Worm (Caenorhabditis elegans) whole organism, L4 larva: ENCODE data around the gene ifp-1.

ENCODE experiments used
- D1046.2 ChIP-seq: fragments of 200-800 bp; sonication (Bioruptor generic); IDR thresholded peaks from 2 replicates; pipeline ENCODE4 v1.3.6; 2022; ENCODE audit warnings: missing genetic modification characterization, missing compliant biosample characterization
- F10B5.3 ChIP-seq: sonication (generic microtip); optimal IDR thresholded peaks from 2 replicates; lab custom pipeline; 2016; ENCODE audit warnings: mild to moderate bottlenecking, missing genetic modification characterization, missing compliant biosample characterization
- F26F4.8 ChIP-seq: fragments of 200-800 bp; sonication (Bioruptor generic); conservative IDR thresholded peaks from 2 replicates; pipeline ENCODE4 v1.3.6; 2022; ENCODE audit warnings: missing genetic modification characterization, missing compliant biosample characterization
- F49E8.2 ChIP-seq: sonication (generic microtip); optimal IDR thresholded peaks from 2 replicates; lab custom pipeline; 2016; ENCODE audit warnings: missing compliant biosample characterization, mild to moderate bottlenecking, missing genetic modification characterization, borderline replicate concordance
- T26A8.4 ChIP-seq: fragments of 200-800 bp; sonication (Bioruptor generic); IDR thresholded peaks from 2 replicates; pipeline ENCODE4 v1.3.6; 2022; ENCODE audit warnings: missing genetic modification characterization, missing compliant biosample characterization
- Y105C5A.15 ChIP-seq: fragments of 200-800 bp; sonication (Bioruptor generic); IDR thresholded peaks from 2 replicates; pipeline ENCODE4 v1.3.6; 2022; ENCODE audit warnings: missing genetic modification characterization, missing compliant biosample characterization
- Y5F2A.4 ChIP-seq: fragments of 200-800 bp; sonication (Bioruptor generic); optimal IDR thresholded peaks from 2 replicates; lab custom pipeline; 2018; ENCODE audit warnings: mild to moderate bottlenecking, missing genetic modification characterization, missing compliant biosample characterization
- ama-1 ChIP-seq: fragments of 150-350 bp; optimal IDR thresholded peaks from 2 replicates; lab custom pipeline; 2014; ENCODE audit warnings: inconsistent platforms, mixed read lengths
- ceh-62 ChIP-seq: sonication (generic microtip); optimal IDR thresholded peaks from 2 replicates; lab custom pipeline; 2017; ENCODE audit warnings: missing biosample characterization, missing genetic modification characterization
- ctbp-1 ChIP-seq: fragments of 200-800 bp; sonication (Bioruptor generic); IDR thresholded peaks from 2 replicates; pipeline ENCODE4 v1.3.6; 2022; ENCODE audit warnings: missing genetic modification reagents, missing genetic modification characterization, missing compliant biosample characterization
- daf-12 ChIP-seq: fragments of 150-350 bp; optimal IDR thresholded peaks from 2 replicates; lab custom pipeline; 2014; ENCODE audit warnings: missing biosample characterization, missing genetic modification reagents, missing genetic modification characterization
- daf-16 ChIP-seq, 3 experiments: sonication (generic microtip); optimal IDR thresholded peaks; 2 replicates each; lab custom pipeline; 2016 to 2017; ENCODE audit warnings: missing genetic modification characterization in 3 of 3, missing genetic modification reagents in 3 of 3, mild to moderate bottlenecking in 2 of 3, missing compliant biosample characterization in 2 of 3, missing biosample characterization in 1 of 3, moderate library complexity in 1 of 3
- daf-19 ChIP-seq: fragments of 200-800 bp; sonication (Bioruptor generic); conservative IDR thresholded peaks from 2 replicates; pipeline ENCODE4 v1.3.6; 2022; ENCODE audit warnings: missing genetic modification characterization, missing compliant biosample characterization
- dmd-8 ChIP-seq: fragments of 200-800 bp; sonication (Bioruptor generic); IDR thresholded peaks from 2 replicates; pipeline ENCODE4 v1.3.6; 2022; ENCODE audit warnings: missing genetic modification characterization, missing compliant biosample characterization
- dmd-9 ChIP-seq: fragments of 200-800 bp; sonication (Bioruptor generic); IDR thresholded peaks from 2 replicates; pipeline ENCODE4 v1.3.6; 2022; ENCODE audit warnings: missing genetic modification reagents, missing genetic modification characterization, missing compliant biosample characterization
- duxl-1 ChIP-seq: sonication (generic microtip); optimal IDR thresholded peaks from 2 replicates; lab custom pipeline; 2016; ENCODE audit warnings: mild to moderate bottlenecking, missing genetic modification characterization, moderate library complexity, missing compliant biosample characterization; ENCODE audit not compliant: poor library complexity
- dve-1 ChIP-seq: sonication (generic microtip); optimal IDR thresholded peaks from 2 replicates; lab custom pipeline; 2017; ENCODE audit warnings: antibody characterized with exemption, mild to moderate bottlenecking, missing genetic modification characterization, missing compliant biosample characterization; ENCODE audit not compliant: insufficient read depth
- egl-27 ChIP-seq: sonication (generic microtip); optimal IDR thresholded peaks from 3 replicates; lab custom pipeline; 2017; ENCODE audit warnings: missing biosample characterization, missing genetic modification reagents, missing genetic modification characterization
- fos-1 ChIP-seq: fragments of 150-350 bp; optimal IDR thresholded peaks from 2 replicates; lab custom pipeline; 2014; ENCODE audit warnings: missing biosample characterization, missing genetic modification characterization
- gei-8 ChIP-seq: fragments of 200-800 bp; sonication (Bioruptor generic); optimal IDR thresholded peaks from 2 replicates; lab custom pipeline; 2018; ENCODE audit warnings: mild to moderate bottlenecking, missing genetic modification characterization, missing compliant biosample characterization
- hlh-11 ChIP-seq: fragments of 200-800 bp; sonication (Bioruptor generic); optimal IDR thresholded peaks from 2 replicates; lab custom pipeline; 2018; ENCODE audit warnings: mild to moderate bottlenecking, missing genetic modification characterization, missing compliant biosample characterization
- hlh-30 ChIP-seq: sonication (generic microtip); optimal IDR thresholded peaks from 2 replicates; lab custom pipeline; 2017; ENCODE audit warnings: antibody characterized with exemption, mild to moderate bottlenecking, missing genetic modification characterization, missing compliant biosample characterization; ENCODE audit not compliant: insufficient read depth
- hmg-1.1 ChIP-seq: fragments of 200-800 bp; sonication (Bioruptor generic); IDR thresholded peaks from 2 replicates; pipeline ENCODE4 v1.3.6; 2022; ENCODE audit warnings: missing genetic modification reagents, missing genetic modification characterization, missing compliant biosample characterization
- lin-13 ChIP-seq: fragments of 150-350 bp; optimal IDR thresholded peaks from 2 replicates; lab custom pipeline; 2014; ENCODE audit warnings: missing biosample characterization, missing genetic modification reagents, missing genetic modification characterization
- lin-29 ChIP-seq: fragments of 200-800 bp; sonication (Bioruptor generic); IDR thresholded peaks from 2 replicates; pipeline ENCODE4 v1.3.6; 2022; ENCODE audit warnings: missing genetic modification reagents, missing genetic modification characterization, missing compliant biosample characterization
- lin-39 ChIP-seq: fragments of 150-350 bp; optimal IDR thresholded peaks from 2 replicates; lab custom pipeline; 2014; ENCODE audit warnings: missing biosample characterization, missing genetic modification reagents, missing genetic modification characterization
- lir-3 ChIP-seq: sonication (generic microtip); optimal IDR thresholded peaks from 2 replicates; lab custom pipeline; 2016; ENCODE audit warnings: mild to moderate bottlenecking, missing genetic modification characterization, missing compliant biosample characterization
- madf-5 ChIP-seq, 2 experiments: fragments of 200-800 bp; sonication (Bioruptor generic); IDR thresholded peaks; 2 replicates each; pipeline ENCODE4 v1.3.6; 2022; ENCODE audit warnings: missing compliant biosample characterization in 2 of 2, missing genetic modification characterization in 2 of 2
- mdl-1 ChIP-seq, 2 experiments: fragments of 150-350 bp in 1 of 2; sonication (generic microtip) in 1 of 2; optimal IDR thresholded peaks; 2 replicates each; lab custom pipeline; 2014 to 2017; ENCODE audit warnings: missing biosample characterization in 2 of 2, missing genetic modification characterization in 2 of 2
- mxl-2 ChIP-seq: fragments of 200-800 bp; sonication (Bioruptor generic); conservative IDR thresholded peaks from 2 replicates; pipeline ENCODE4 v1.3.6; 2022; ENCODE audit warnings: missing genetic modification reagents, missing genetic modification characterization, missing compliant biosample characterization
- nhr-10 ChIP-seq: fragments of 150-350 bp; optimal IDR thresholded peaks from 2 replicates; lab custom pipeline; 2014; ENCODE audit warnings: missing biosample characterization, missing genetic modification characterization
- nhr-102 ChIP-seq: sonication (generic microtip); optimal IDR thresholded peaks from 2 replicates; lab custom pipeline; 2016; ENCODE audit warnings: mild to moderate bottlenecking, missing genetic modification characterization, moderate library complexity, missing compliant biosample characterization
- nhr-28 ChIP-seq: fragments of 150-350 bp; optimal IDR thresholded peaks from 2 replicates; lab custom pipeline; 2014; ENCODE audit warnings: missing biosample characterization, missing genetic modification characterization
- nhr-41 ChIP-seq: fragments of 200-800 bp; sonication (Bioruptor generic); IDR thresholded peaks from 2 replicates; pipeline ENCODE4 v1.3.6; 2022; ENCODE audit warnings: missing genetic modification reagents, missing genetic modification characterization, missing compliant biosample characterization
- nhr-76 ChIP-seq: fragments of 150-350 bp; optimal IDR thresholded peaks from 2 replicates; lab custom pipeline; 2014; ENCODE audit warnings: missing biosample characterization, missing genetic modification characterization
- nhr-77 ChIP-seq: fragments of 150-350 bp; optimal IDR thresholded peaks from 2 replicates; lab custom pipeline; 2014; ENCODE audit warnings: missing biosample characterization, missing genetic modification characterization
- php-3 ChIP-seq: fragments of 200-800 bp; sonication (Bioruptor generic); IDR thresholded peaks from 2 replicates; pipeline ENCODE4 v1.3.6; 2022; ENCODE audit warnings: missing genetic modification reagents, missing genetic modification characterization, missing compliant biosample characterization
- sdz-12 ChIP-seq: fragments of 200-800 bp; sonication (Bioruptor generic); optimal IDR thresholded peaks from 2 replicates; lab custom pipeline; 2018; ENCODE audit warnings: mild to moderate bottlenecking, missing genetic modification characterization, missing compliant biosample characterization
- snpc-4 ChIP-seq: fragments of 150-350 bp; optimal IDR thresholded peaks from 2 replicates; lab custom pipeline; 2014; ENCODE audit warnings: missing biosample characterization, missing genetic modification characterization
- spr-3 ChIP-seq: fragments of 200-800 bp; sonication (Bioruptor generic); optimal IDR thresholded peaks from 2 replicates; lab custom pipeline; 2018; ENCODE audit warnings: mild to moderate bottlenecking, missing genetic modification characterization, missing compliant biosample characterization
- tag-97 ChIP-seq: fragments of 200-800 bp; sonication (Bioruptor generic); IDR thresholded peaks from 2 replicates; pipeline ENCODE4 v1.3.6; 2022; ENCODE audit warnings: missing genetic modification characterization, missing compliant biosample characterization
- unc-130 ChIP-seq: sonication (generic microtip); optimal IDR thresholded peaks from 2 replicates; lab custom pipeline; 2016; ENCODE audit warnings: missing genetic modification reagents, missing genetic modification characterization, missing compliant biosample characterization
- unc-62 ChIP-seq, 3 experiments: fragments of 150-350 bp in 1 of 3; sonication (generic microtip); optimal IDR thresholded peaks in 2 of 3; peaks in 1 of 3; 1 replicate in 1 of 3; 2 replicates in 2 of 3; lab custom pipeline; 2014 to 2017; ENCODE audit warnings: missing biosample characterization in 3 of 3, missing genetic modification characterization in 3 of 3, missing genetic modification reagents in 3 of 3, missing genotype in 1 of 3
- zag-1 ChIP-seq: fragments of 150-350 bp; optimal IDR thresholded peaks from 2 replicates; lab custom pipeline; 2014; ENCODE audit warnings: missing biosample characterization, missing genetic modification characterization
- ztf-11 ChIP-seq: fragments of 150-350 bp; optimal IDR thresholded peaks from 2 replicates; lab custom pipeline; 2014; ENCODE audit warnings: missing biosample characterization, missing genetic modification characterization

ifp-1 gene

DNA sequence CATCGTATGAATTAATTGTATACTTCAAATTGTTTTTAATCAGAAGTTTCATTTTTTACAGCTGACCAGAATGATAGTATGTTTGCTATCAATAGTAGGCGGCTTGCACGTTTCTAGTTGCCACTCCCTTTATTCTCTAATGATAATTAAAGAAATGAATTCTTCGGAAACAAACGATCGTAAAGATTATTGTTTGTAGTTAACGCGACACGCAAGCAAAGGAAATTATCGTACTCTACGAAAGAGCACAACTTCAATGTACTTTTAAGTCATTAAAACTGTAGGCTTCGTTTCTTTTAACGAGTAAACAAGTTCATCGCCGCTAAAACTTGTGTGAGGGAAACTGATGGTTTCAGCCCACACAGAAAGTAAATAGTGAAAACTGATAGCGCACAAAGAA, 542 bp downstream of the ifp-1 start (continued):
- TF ChIP-seq nhr-76 (tag; lab: Kevin White, UChicago) (no peak), D1046.2 (GFP tag; lab: Robert Waterston, UW) (no peak), nhr-10 (tag; lab: Kevin White, UChicago) (peak; percentile 23), fos-1 (tag; lab: Kevin White, UChicago) (no peak), ztf-11 (tag; lab: Kevin White, UChicago) (no peak), nhr-102 (tag; lab: Kevin White, UChicago) (no peak), sdz-12 (GFP tag; lab: Kevin White, UChicago) (no peak), mdl-1 (tag; optimal IDR thresholded peaks at IDR 0.05; lab: Kevin White, UChicago) (no peak), ctbp-1 (GFP tag; lab: Robert Waterston, UW) (no peak), gei-8 (GFP tag; lab: Kevin White, UChicago) (no peak), hmg-1.1 (GFP tag; lab: Robert Waterston, UW) (no peak), nhr-28 (tag; lab: Kevin White, UChicago) (peak; percentile 90), nhr-77 (tag; lab: Kevin White, UChicago) (peak; percentile 1), ama-1 (lab: Kevin White, UChicago) (no peak), php-3 (GFP tag; lab: Robert Waterston, UW) (peak; percentile 77; the same call in 1 of the 2 replicates), hlh-30 (tag; lab: Kevin White, UChicago) (no peak), unc-130 (no peak), dve-1 (tag; lab: Kevin White, UChicago) (peak; percentile 51), T26A8.4 (GFP tag; lab: Robert Waterston, UW) (no peak), Y5F2A.4 (GFP tag; lab: Kevin White, UChicago) (no peak), lin-13 (GFP tag; lab: Kevin White, UChicago) (no peak), ceh-62 (no peak), nhr-41 (no peak), F49E8.2 (no peak), hlh-11 (peak; percentile 45)

DNA sequence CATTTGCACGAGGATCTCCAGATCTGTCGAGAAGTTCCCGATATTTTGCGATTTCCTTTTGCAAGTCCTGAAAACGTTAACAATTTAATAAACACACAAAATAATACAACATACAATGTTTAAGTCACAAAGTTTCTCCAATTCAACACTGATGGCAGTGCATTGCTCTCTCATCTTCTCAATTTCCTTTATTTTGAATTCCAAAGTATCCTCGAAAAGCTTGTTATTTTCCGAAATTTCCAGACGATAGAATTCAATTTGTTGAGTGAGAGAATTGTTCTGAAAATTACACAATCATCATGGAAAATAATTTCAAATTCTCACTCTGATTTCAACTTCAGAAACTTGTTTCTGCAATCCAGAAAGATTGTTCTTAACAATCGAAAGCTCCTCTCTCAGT, 2.0 kb downstream of the ifp-1 start:
- TF ChIP-seq zag-1 (tag; lab: Kevin White, UChicago), result no peak
- no peak for TF ChIP-seq spr-3 (GFP tag; lab: Kevin White, UChicago)
- TF ChIP-seq F10B5.3 (tag; lab: Kevin White, UChicago), result no peak
- TF ChIP-seq F49E8.2, result no peak
- TF ChIP-seq egl-27 (tag; lab: Kevin White, UChicago), result no peak
- no peak for TF ChIP-seq ama-1 (lab: Kevin White, UChicago)
- TF ChIP-seq tag-97 (GFP tag; lab: Robert Waterston, UW), result 0 out of 2 replicates have a peak, but pooled peaks have one; percentile 54
- no peak for TF ChIP-seq lin-29 (GFP tag; lab: Robert Waterston, UW)
- no peak for TF ChIP-seq F26F4.8 (GFP tag; lab: Robert Waterston, UW)
- TF ChIP-seq daf-12 (tag; lab: Kevin White, UChicago), result no peak
- TF ChIP-seq unc-62 (GFP tag; optimal IDR thresholded peaks at IDR 0.05 in 1 of 2; lab: Kevin White, UChicago), result peak in 1 of 2 experiments; percentile 91
- no peak for TF ChIP-seq unc-62 (tag; optimal IDR thresholded peaks at IDR 0.05; lab: Kevin White, UChicago)
- TF ChIP-seq mdl-1 (tag; optimal IDR thresholded peaks at IDR 0.05; lab: Kevin White, UChicago), result no peak
- TF ChIP-seq, all 104 proteins: peak for 2

DNA sequence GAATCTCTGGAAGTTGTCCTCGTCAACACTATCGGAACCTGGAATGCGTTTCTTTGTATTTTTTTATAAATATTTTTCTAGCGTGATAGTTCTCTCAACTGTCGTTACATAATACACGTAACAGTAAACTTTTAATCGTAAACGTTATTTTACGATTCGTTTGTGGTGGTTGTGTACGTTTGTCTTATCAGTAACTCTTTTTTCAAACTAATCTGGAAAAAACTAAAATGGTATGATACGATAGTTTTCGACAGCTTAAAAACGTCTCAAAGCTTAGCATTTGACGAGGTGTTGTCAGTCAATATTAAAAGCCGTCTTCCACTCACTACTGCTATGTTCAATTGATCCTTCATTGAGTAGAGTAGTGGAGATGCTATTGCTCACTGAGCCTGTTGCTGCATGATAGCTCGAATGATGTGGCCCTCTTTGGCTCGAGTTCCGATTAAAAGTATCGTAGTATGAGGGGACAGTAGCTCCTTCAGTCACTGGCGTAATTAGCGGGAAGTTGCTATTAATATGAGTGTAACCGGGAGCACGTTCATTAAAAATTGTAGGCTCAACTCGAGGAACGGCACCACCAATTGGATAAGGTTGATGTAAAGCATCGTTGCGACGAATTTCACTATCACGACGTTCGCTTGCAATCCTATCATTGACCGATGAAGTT, 3.0 kb downstream of the ifp-1 start:
- TF ChIP-seq lin-39 (tag; lab: Kevin White, UChicago) (no peak), ctbp-1 (GFP tag; lab: Robert Waterston, UW) (no peak), nhr-28 (tag; lab: Kevin White, UChicago) (peak; percentile 42), ceh-62 (no peak), dve-1 (tag; lab: Kevin White, UChicago) (peak; percentile 59), daf-16 (GFP tag; optimal IDR thresholded peaks at IDR 0.05; lab: Kevin White, UChicago) (no peak), daf-16 (tag; optimal IDR thresholded peaks at IDR 0.05; lab: Kevin White, UChicago) (peak; percentile 93), php-3 (GFP tag; lab: Robert Waterston, UW) (peak; percentile 50; the same call in 1 of the 2 replicates), daf-19 (no peak), T26A8.4 (GFP tag; lab: Robert Waterston, UW) (peak; percentile 28; the same call in 1 of the 2 replicates), lir-3 (no peak), dmd-9 (no peak), madf-5 (GFP tag; IDR thresholded peaks at IDR 0.05; lab: Robert Waterston, UW) (no peak), snpc-4 (tag; lab: Kevin White, UChicago) (no peak), mxl-2 (GFP tag; lab: Robert Waterston, UW) (no peak), unc-62 (GFP tag; optimal IDR thresholded peaks at IDR 0.05 in 1 of 2; lab: Kevin White, UChicago) (peak in 1 of 2 experiments; percentile 27), unc-62 (tag; optimal IDR thresholded peaks at IDR 0.05; lab: Kevin White, UChicago) (no peak), hlh-11 (peak; percentile 22), Y105C5A.15 (GFP tag; lab: Robert Waterston, UW) (no peak), dmd-8 (GFP tag; lab: Robert Waterston, UW) (no peak), egl-27 (tag; lab: Kevin White, UChicago) (no peak), duxl-1 (tag; lab: Kevin White, UChicago) (no peak)
